Fruit fly (Drosophila melanogaster): Measurements from ENCODE around the gene Cph.
A peak's percentile ranks its signal among the peaks of the same experiment; 100 is the strongest.

Gene Cph

DNA sequence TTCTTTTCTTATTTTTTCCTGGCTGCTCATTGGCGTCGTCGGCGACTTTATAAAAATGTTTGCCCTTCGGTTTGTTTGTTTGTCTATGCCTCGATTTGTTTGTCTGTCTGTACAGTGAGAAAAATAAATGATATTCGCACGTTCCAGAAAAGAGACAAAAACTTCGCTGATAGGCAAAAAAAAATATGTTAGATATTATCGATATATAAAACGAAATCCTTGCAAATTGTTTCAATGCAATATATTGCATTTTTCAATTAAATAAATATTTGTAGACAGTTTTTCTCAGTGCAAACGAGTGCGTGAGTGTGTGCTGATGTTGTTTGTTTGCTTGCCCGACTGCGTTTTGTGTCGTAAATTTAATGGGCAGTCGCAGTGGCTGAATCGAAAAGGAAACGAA, 139.5 kb downstream of the Cph start (continued):
- TF ChIP-seq Scr (GFP tag; IDR thresholded peaks at IDR 0.05; ENCODE audit: partially characterized antibody) = no peak
- TF ChIP-seq CG4328 (GFP tag; optimal IDR thresholded peaks at IDR 0.05) = no peak
- peak; percentile 73 for TF ChIP-seq CG8924 (tag; optimal IDR thresholded peaks at IDR 0.05)
- peak; percentile 42 for TF ChIP-seq CG13123 (GFP tag; optimal IDR thresholded peaks at IDR 0.05)
- TF ChIP-seq Deaf1 (tag; optimal IDR thresholded peaks at IDR 0.05) = peak; percentile 25
- peak; percentile 12 for TF ChIP-seq pho (GFP tag; optimal IDR thresholded peaks at IDR 0.05)
- TF ChIP-seq sisA (GFP tag; IDR thresholded peaks at IDR 0.05) = peak; percentile 39; the same call in 1 of the 2 replicates
- TF ChIP-seq CG12391 (tag; optimal IDR thresholded peaks at IDR 0.05) = peak; percentile 78
- no peak for TF ChIP-seq CG31365 (tag; optimal IDR thresholded peaks at IDR 0.05)
- 0 out of 2 replicates have a peak, but pooled peaks have one; percentile 44 for TF ChIP-seq dan (GFP tag; IDR thresholded peaks at IDR 0.05)
- TF ChIP-seq Mad (GFP tag; optimal IDR thresholded peaks at IDR 0.05) = peak; percentile 46
- no peak for TF ChIP-seq da (GFP tag; optimal IDR thresholded peaks at IDR 0.05)
- no peak for TF ChIP-seq NC2α (GFP tag; optimal IDR thresholded peaks at IDR 0.05)
- no peak for TF ChIP-seq Bgb (GFP tag; IDR thresholded peaks at IDR 0.05; ENCODE audit: partially characterized antibody)
- no peak for TF ChIP-seq Sry-δ (GFP tag; optimal IDR thresholded peaks at IDR 0.05)
- no peak for TF ChIP-seq Mrtf (GFP tag; IDR thresholded peaks at IDR 0.05)
- 0 out of 2 replicates have a peak, but pooled peaks have one; percentile 26 for TF ChIP-seq wor (GFP tag; IDR thresholded peaks at IDR 0.05)
- peak; percentile 12 for TF ChIP-seq NK7.1 (GFP tag; optimal IDR thresholded peaks at IDR 0.05)
- peak; percentile 70 for TF ChIP-seq fd96Cb (tag; optimal IDR thresholded peaks at IDR 0.05)
- no peak for TF ChIP-seq Adf1 (GFP tag; IDR thresholded peaks at IDR 0.05)
- TF ChIP-seq Myb (GFP tag; optimal IDR thresholded peaks at IDR 0.05) = no peak
- TF ChIP-seq Tbp (GFP tag; optimal IDR thresholded peaks at IDR 0.05) = no peak
- TF ChIP-seq sim (GFP tag; IDR thresholded peaks at IDR 0.05) = peak; percentile 72
- peak; percentile 0 for TF ChIP-seq btn (GFP tag; optimal IDR thresholded peaks at IDR 0.05)
- no peak for TF ChIP-seq CG8089 (GFP tag; optimal IDR thresholded peaks at IDR 0.05)
- no peak for TF ChIP-seq ssp (GFP tag; IDR thresholded peaks at IDR 0.05)
- peak; percentile 21 for TF ChIP-seq CG12236 (GFP tag; optimal IDR thresholded peaks at IDR 0.05)
- no peak for TF ChIP-seq vnd (GFP tag; IDR thresholded peaks at IDR 0.05; ENCODE audit: partially characterized antibody)
- TF ChIP-seq tup (GFP tag; optimal IDR thresholded peaks at IDR 0.05) = peak; percentile 31
- TF ChIP-seq Gsc (GFP tag; IDR thresholded peaks at IDR 0.05) = no peak
- TF ChIP-seq CG15269 (tag; optimal IDR thresholded peaks at IDR 0.05) = peak; percentile 51
- TF ChIP-seq caup (GFP tag; optimal IDR thresholded peaks at IDR 0.05; ENCODE audit: severe bottlenecking) = peak; percentile 30
- TF ChIP-seq Hr51 (GFP tag; optimal IDR thresholded peaks at IDR 0.05) = peak; percentile 23 to 51
- no peak for TF ChIP-seq sr (GFP tag; IDR thresholded peaks at IDR 0.05)
- TF ChIP-seq Hr39 (optimal IDR thresholded peaks at IDR 0.05) = no peak
- no peak for TF ChIP-seq CG3995 (GFP tag; optimal IDR thresholded peaks at IDR 0.05)
- TF ChIP-seq CG2202 (tag; optimal IDR thresholded peaks at IDR 0.05) = peak; percentile 68
- TF ChIP-seq CG14441 (GFP tag; IDR thresholded peaks at IDR 0.05) = no peak
- no peak for TF ChIP-seq shn (GFP tag; optimal IDR thresholded peaks at IDR 0.05)
- TF ChIP-seq Dll (GFP tag; IDR thresholded peaks at IDR 0.05; ENCODE audit: partially characterized antibody) = no peak
- no peak for TF ChIP-seq CG11723 (GFP tag; optimal IDR thresholded peaks at IDR 0.05)
- no peak for TF ChIP-seq CG7372 (GFP tag; IDR thresholded peaks at IDR 0.05)
- no peak for TF ChIP-seq crc (GFP tag; optimal IDR thresholded peaks at IDR 0.05)
- TF ChIP-seq CG12104 (GFP tag; optimal IDR thresholded peaks at IDR 0.05) = peak; percentile 24
- no peak for TF ChIP-seq mirr (GFP tag; optimal IDR thresholded peaks at IDR 0.05)
- TF ChIP-seq ash1 (GFP tag; optimal IDR thresholded peaks at IDR 0.05) = no peak
- no peak for TF ChIP-seq CG14860 (GFP tag; IDR thresholded peaks at IDR 0.05; ENCODE audit: partially characterized antibody)
- TF ChIP-seq CG32767 (GFP tag; IDR thresholded peaks at IDR 0.05) = no peak
- TF ChIP-seq CG4730 (GFP tag; IDR thresholded peaks at IDR 0.05) = no peak
- TF ChIP-seq E2f1 (GFP tag; IDR thresholded peaks at IDR 0.05) = no peak
- no peak for TF ChIP-seq lbe (GFP tag; optimal IDR thresholded peaks at IDR 0.05)
- peak; percentile 1 for TF ChIP-seq CG6683 (GFP tag; optimal IDR thresholded peaks at IDR 0.05)
